Worm (Caenorhabditis elegans) whole organism, young adult: ENCODE measurements around the gene F18A11.5.

Source experiments
- B0019.2 ChIP-seq: fragments of 200-800 bp; sonication (Bioruptor generic); conservative IDR thresholded peaks from 2 replicates; pipeline ENCODE4 v1.3.6; 2022; ENCODE audit warnings: missing genetic modification reagents, missing genetic modification characterization, missing compliant biosample characterization
- C17E4.6 ChIP-seq: fragments of 200-800 bp; sonication (Bioruptor generic); IDR thresholded peaks from 2 replicates; pipeline ENCODE4 v1.3.6; 2022; ENCODE audit warnings: missing genetic modification reagents, missing genetic modification characterization, missing compliant biosample characterization
- F22D6.2 ChIP-seq: sonication (generic microtip); optimal IDR thresholded peaks from 2 replicates; lab custom pipeline; 2016; ENCODE audit warnings: mild to moderate bottlenecking, missing genetic modification characterization, missing compliant biosample characterization
- F33H1.4 ChIP-seq: fragments of 200-800 bp; sonication (Bioruptor generic); IDR thresholded peaks from 2 replicates; pipeline ENCODE4 v1.3.6; 2022; ENCODE audit warnings: missing genetic modification reagents, missing genetic modification characterization, missing compliant biosample characterization
- F37B4.10 ChIP-seq: fragments of 200-800 bp; sonication (Bioruptor generic); IDR thresholded peaks from 2 replicates; pipeline ENCODE4 v1.3.6; 2022; ENCODE audit warnings: missing genetic modification characterization, missing compliant biosample characterization
- F57C9.4 ChIP-seq: sonication (generic microtip); optimal IDR thresholded peaks from 2 replicates; lab custom pipeline; 2017; ENCODE audit warnings: mild to moderate bottlenecking, missing genetic modification characterization, missing compliant biosample characterization
- K11D2.4 ChIP-seq: fragments of 200-800 bp; sonication (Bioruptor generic); IDR thresholded peaks from 2 replicates; pipeline ENCODE4 v1.3.6; 2022; ENCODE audit warnings: missing genetic modification reagents, missing genetic modification characterization, missing compliant biosample characterization
- Y53G8AR.9 ChIP-seq: fragments of 200-800 bp; sonication (Bioruptor generic); conservative IDR thresholded peaks from 2 replicates; pipeline ENCODE4 v1.3.6; 2022; ENCODE audit warnings: missing genetic modification reagents, missing genetic modification characterization, missing compliant biosample characterization
- aptf-2 ChIP-seq: fragments of 200-800 bp; sonication (Bioruptor generic); conservative IDR thresholded peaks from 2 replicates; pipeline ENCODE4 v1.3.6; 2022; ENCODE audit warnings: missing genetic modification reagents, missing genetic modification characterization, missing compliant biosample characterization
- atf-7 ChIP-seq: sonication (generic microtip); optimal IDR thresholded peaks from 2 replicates; lab custom pipeline; 2017; ENCODE audit warnings: mild to moderate bottlenecking, missing genetic modification characterization, missing compliant biosample characterization
- bed-1 ChIP-seq: fragments of 200-800 bp; sonication (Bioruptor generic); IDR thresholded peaks from 2 replicates; pipeline ENCODE4 v1.3.6; 2022; ENCODE audit warnings: missing genetic modification reagents, missing genetic modification characterization, missing compliant biosample characterization
- ccch-3 ChIP-seq: fragments of 200-800 bp; sonication (Bioruptor generic); optimal IDR thresholded peaks from 2 replicates; lab custom pipeline; 2018; ENCODE audit warnings: mild to moderate bottlenecking, missing genetic modification characterization, missing compliant biosample characterization
- cebp-1 ChIP-seq, 2 experiments: fragments of 200-800 bp in 1 of 2; sonication (Bioruptor generic) in 1 of 2; sonication (generic microtip) in 1 of 2; IDR thresholded peaks in 1 of 2; optimal IDR thresholded peaks in 1 of 2; 2 replicates each; pipeline versions ENCODE4 v1.3.6 to Lab custom; 2017 to 2022; ENCODE audit warnings: missing compliant biosample characterization in 2 of 2, missing genetic modification characterization in 2 of 2, mild to moderate bottlenecking in 1 of 2, missing genetic modification reagents in 1 of 2, moderate library complexity in 1 of 2
- ceh-100 ChIP-seq: fragments of 200-800 bp; sonication (Bioruptor generic); IDR thresholded peaks from 2 replicates; pipeline ENCODE4 v1.3.6; 2022; ENCODE audit warnings: missing genetic modification reagents, missing genetic modification characterization, missing compliant biosample characterization
- ceh-58 ChIP-seq: fragments of 200-800 bp; sonication (Bioruptor generic); IDR thresholded peaks from 2 replicates; pipeline ENCODE4 v1.3.6; 2022; ENCODE audit warnings: missing genetic modification characterization, missing compliant biosample characterization
- dox-1 ChIP-seq: fragments of 200-800 bp; sonication (Bioruptor generic); IDR thresholded peaks from 2 replicates; pipeline ENCODE4 v1.3.6; 2022; ENCODE audit warnings: missing genetic modification reagents, missing genetic modification characterization, missing compliant biosample characterization
- efl-1 ChIP-seq: fragments of 150-350 bp; optimal IDR thresholded peaks from 2 replicates; lab custom pipeline; 2014; ENCODE audit warnings: missing biosample characterization, missing genetic modification reagents, missing genetic modification characterization
- egl-18 ChIP-seq: fragments of 200-800 bp; sonication (Bioruptor generic); IDR thresholded peaks from 2 replicates; pipeline ENCODE4 v1.3.6; 2022; ENCODE audit warnings: missing genetic modification reagents, missing genetic modification characterization, missing compliant biosample characterization
- egl-44 ChIP-seq: fragments of 200-800 bp; sonication (Bioruptor generic); IDR thresholded peaks from 2 replicates; pipeline ENCODE4 v1.3.6; 2022; ENCODE audit warnings: missing genetic modification reagents, missing genetic modification characterization, missing compliant biosample characterization
- hlh-12 ChIP-seq: sonication (generic microtip); optimal IDR thresholded peaks from 2 replicates; lab custom pipeline; 2016; ENCODE audit warnings: missing genetic modification characterization, missing compliant biosample characterization
- hmg-1.2 ChIP-seq: fragments of 200-800 bp; sonication (Bioruptor generic); IDR thresholded peaks from 2 replicates; pipeline ENCODE4 v1.3.6; 2022; ENCODE audit warnings: missing genetic modification reagents, missing genetic modification characterization, missing compliant biosample characterization
- hsf-1 ChIP-seq: fragments of 200-800 bp; sonication (Bioruptor generic); IDR thresholded peaks from 2 replicates; pipeline ENCODE4 v1.3.6; 2022; ENCODE audit warnings: missing genetic modification reagents, missing genetic modification characterization, missing compliant biosample characterization
- lag-1 ChIP-seq: fragments of 200-800 bp; sonication (Bioruptor generic); IDR thresholded peaks from 2 replicates; pipeline ENCODE4 v1.3.6; 2022; ENCODE audit warnings: missing genetic modification reagents, missing genetic modification characterization, missing compliant biosample characterization
- lin-26 ChIP-seq: fragments of 200-800 bp; sonication (Bioruptor generic); IDR thresholded peaks from 2 replicates; pipeline ENCODE4 v1.3.6; 2022; ENCODE audit warnings: missing genetic modification reagents, missing genetic modification characterization, missing compliant biosample characterization
- lin-40 ChIP-seq: sonication (generic microtip); optimal IDR thresholded peaks from 2 replicates; lab custom pipeline; 2016; ENCODE audit warnings: missing genetic modification characterization, mild to moderate bottlenecking, missing compliant biosample characterization, missing genotype, missing genetic modification reagents
- lin-54 ChIP-seq: fragments of 200-800 bp; sonication (Bioruptor generic); optimal IDR thresholded peaks from 2 replicates; lab custom pipeline; 2018; ENCODE audit warnings: mild to moderate bottlenecking, missing genetic modification characterization, missing compliant biosample characterization
- madf-3 ChIP-seq: fragments of 200-800 bp; sonication (Bioruptor generic); IDR thresholded peaks from 2 replicates; pipeline ENCODE4 v1.3.6; 2022; ENCODE audit warnings: missing genetic modification reagents, missing genetic modification characterization, missing compliant biosample characterization
- mes-4 ChIP-seq: sonication (generic microtip); optimal IDR thresholded peaks from 2 replicates; lab custom pipeline; 2016; ENCODE audit warnings: missing genotype, missing genetic modification characterization, missing compliant biosample characterization
- nfyb-1 ChIP-seq: fragments of 200-800 bp; sonication (Bioruptor generic); IDR thresholded peaks from 2 replicates; pipeline ENCODE4 v1.3.6; 2022; ENCODE audit warnings: missing genetic modification reagents, missing genetic modification characterization, missing compliant biosample characterization
- nhr-80 ChIP-seq: sonication (generic microtip); optimal IDR thresholded peaks from 2 replicates; lab custom pipeline; 2016; ENCODE audit warnings: missing genetic modification characterization, missing compliant biosample characterization
- pbrm-1 ChIP-seq: fragments of 200-800 bp; sonication (Bioruptor generic); IDR thresholded peaks from 2 replicates; pipeline ENCODE4 v1.3.6; 2022; ENCODE audit warnings: missing genetic modification reagents, missing genetic modification characterization, missing compliant biosample characterization
- sdz-38 ChIP-seq: sonication (generic microtip); optimal IDR thresholded peaks from 2 replicates; lab custom pipeline; 2016; ENCODE audit warnings: missing genotype, missing genetic modification characterization, missing compliant biosample characterization
- snpc-4 ChIP-seq, 5 experiments: fragments of 150-350 bp in 1 of 5; sonication (generic microtip) in 4 of 5; optimal IDR thresholded peaks; 2 replicates each; lab custom pipeline; 2014 to 2018; ENCODE audit warnings: missing genetic modification characterization in 5 of 5, missing biosample characterization in 3 of 5, antibody characterized with exemption in 2 of 5, mild to moderate bottlenecking in 2 of 5, missing compliant biosample characterization in 2 of 5, missing genotype in 2 of 5, moderate library complexity in 2 of 5, missing genetic modification reagents in 1 of 5
- unc-62 ChIP-seq: fragments of 150-350 bp; optimal IDR thresholded peaks from 2 replicates; lab custom pipeline; 2014; ENCODE audit warnings: missing biosample characterization, missing genetic modification reagents, missing genetic modification characterization
- zfh-2 ChIP-seq: fragments of 200-800 bp; sonication (Bioruptor generic); conservative IDR thresholded peaks from 2 replicates; pipeline ENCODE4 v1.3.6; 2022; ENCODE audit warnings: missing genetic modification reagents, missing genetic modification characterization, missing compliant biosample characterization
- ztf-22 ChIP-seq: fragments of 200-800 bp; sonication (Bioruptor generic); optimal IDR thresholded peaks from 2 replicates; lab custom pipeline; 2018; ENCODE audit warnings: mild to moderate bottlenecking, missing genetic modification characterization, moderate library complexity, missing compliant biosample characterization

Gene F18A11.5

ce11 chrII:13029290-13030050, 15.4 kb upstream of the F18A11.5 start:
- TF ChIP-seq cebp-1 (GFP tag; IDR thresholded peaks at IDR 0.05; lab: Robert Waterston, UW) (no peak), cebp-1 (tag; optimal IDR thresholded peaks at IDR 0.05; lab: Kevin White, UChicago) (peak; percentile 64), nfyb-1 (GFP tag; lab: Robert Waterston, UW) (no peak), dox-1 (GFP tag; lab: Robert Waterston, UW) (0 out of 2 replicates have a peak, but pooled peaks have one; percentile 1), ccch-3 (no peak), ztf-22 (no peak)

- TF ChIP-seq ceh-58 (GFP tag; lab: Robert Waterston, UW) (no peak), F22D6.2 (tag; lab: Kevin White, UChicago) (no peak), hmg-1.2 (peak; percentile 34; the same call in 1 of the 2 replicates), bed-1 (GFP tag; lab: Robert Waterston, UW) (no peak), ccch-3 (no peak), ztf-22 (no peak), snpc-4 (GFP tag; optimal IDR thresholded peaks at IDR 0.05; lab: Kevin White, UChicago) (no peak), snpc-4 (tag; optimal IDR thresholded peaks at IDR 0.05; lab: Kevin White, UChicago) (no peak), nhr-80 (tag; lab: Kevin White, UChicago) (peak; percentile 66), cebp-1 (GFP tag; IDR thresholded peaks at IDR 0.05; lab: Robert Waterston, UW) (no peak), cebp-1 (tag; optimal IDR thresholded peaks at IDR 0.05; lab: Kevin White, UChicago) (peak; percentile 27), dox-1 (GFP tag; lab: Robert Waterston, UW) (peak; percentile 33; the same call in 1 of the 2 replicates)
Observed at ce11 chrII:13025794-13026412, 11.8 kb upstream of the F18A11.5 start, which contains the start of gene max-2. TSS of gene max-2 (minus strand) at chrII:13025844.

- TF ChIP-seq nfyb-1 (GFP tag; lab: Robert Waterston, UW), result no peak
- peak; percentile 51; the same call in 1 of the 2 replicates for TF ChIP-seq zfh-2
- no peak for TF ChIP-seq sdz-38 (tag; lab: Kevin White, UChicago)
Observed at ce11 chrII:13023518-13023917, 9.4 kb upstream of the F18A11.5 start.

ce11 chrII:13022555-13022954, 8.5 kb upstream of the F18A11.5 start:
- TF ChIP-seq F33H1.4 (GFP tag; lab: Robert Waterston, UW) (no peak), F22D6.2 (tag; lab: Kevin White, UChicago) (no peak), F57C9.4 (tag; lab: Kevin White, UChicago) (no peak), efl-1 (GFP tag; lab: Kevin White, UChicago) (no peak), B0019.2 (GFP tag; lab: Robert Waterston, UW) (no peak), hlh-12 (no peak), unc-62 (GFP tag; lab: Kevin White, UChicago) (no peak), F37B4.10 (GFP tag; lab: Robert Waterston, UW) (no peak), mes-4 (tag; lab: Kevin White, UChicago) (no peak), K11D2.4 (GFP tag; lab: Robert Waterston, UW) (no peak), dox-1 (GFP tag; lab: Robert Waterston, UW) (no peak)

- TF ChIP-seq ceh-100 (GFP tag; lab: Robert Waterston, UW) (peak; percentile 76), madf-3 (peak; percentile 84), C17E4.6 (0 out of 2 replicates have a peak, but pooled peaks have one; percentile 39), lin-54 (GFP tag; lab: Kevin White, UChicago) (peak; percentile 41), aptf-2 (GFP tag; lab: Robert Waterston, UW) (peak; percentile 44; the same call in 1 of the 2 replicates), egl-18 (peak; percentile 41; the same call in 1 of the 2 replicates), lag-1 (peak; percentile 65; the same call in 1 of the 2 replicates), F33H1.4 (GFP tag; lab: Robert Waterston, UW) (peak; percentile 49), lin-26 (peak; percentile 66; the same call in 1 of the 2 replicates), Y53G8AR.9 (peak; percentile 97), lin-40 (tag; lab: Kevin White, UChicago) (peak; percentile 86), hsf-1 (GFP tag; lab: Robert Waterston, UW) (0 out of 2 replicates have a peak, but pooled peaks have one; percentile 59), K11D2.4 (GFP tag; lab: Robert Waterston, UW) (peak; percentile 93), pbrm-1 (peak; percentile 100), egl-44 (0 out of 2 replicates have a peak, but pooled peaks have one; percentile 47), cebp-1 (GFP tag; IDR thresholded peaks at IDR 0.05; lab: Robert Waterston, UW) (peak; percentile 65), cebp-1 (tag; optimal IDR thresholded peaks at IDR 0.05; lab: Kevin White, UChicago) (peak; percentile 76), dox-1 (GFP tag; lab: Robert Waterston, UW) (peak; percentile 77), hmg-1.2 (peak; percentile 81), atf-7 (peak; percentile 25)
Observed at ce11 chrII:13016381-13016780, 2.3 kb upstream of the F18A11.5 start.
